Worm (Caenorhabditis elegans): ENCODE measurements around the gene cyp-25A1.

- no peak for TF ChIP-seq him-1 (tag; optimal IDR thresholded peaks at IDR 0.05)
- TF ChIP-seq dao-5 (tag; optimal IDR thresholded peaks at IDR 0.05) = no peak
These were observed 12.3 kb upstream of the cyp-25A1 start for ce11 chrIII:3820134-3820533.
